Worm (Caenorhabditis elegans) whole organism, L1 larva: ENCODE measurements around the gene ttr-6.

Experiments used
- C04F5.9 ChIP-seq: sonication (generic microtip); optimal IDR thresholded peaks from 2 replicates; lab custom pipeline; 2016; ENCODE audit warnings: missing genetic modification characterization, missing compliant biosample characterization
- C16A3.4 ChIP-seq: fragments of 150-350 bp; optimal IDR thresholded peaks from 2 replicates; lab custom pipeline; 2014; ENCODE audit warnings: missing biosample characterization, missing genetic modification characterization
- F16B12.6 ChIP-seq: fragments of 150-350 bp; optimal IDR thresholded peaks from 2 replicates; lab custom pipeline; 2014; ENCODE audit warnings: missing biosample characterization, missing genetic modification characterization
- alr-1 ChIP-seq: fragments of 200-800 bp; sonication (Bioruptor generic); optimal IDR thresholded peaks from 2 replicates; lab custom pipeline; 2018; ENCODE audit warnings: borderline replicate concordance, mild to moderate bottlenecking, missing genetic modification characterization, missing compliant biosample characterization
- ama-1 ChIP-seq: fragments of 150-350 bp; optimal IDR thresholded peaks from 2 replicates; lab custom pipeline; 2014
- blmp-1 ChIP-seq: fragments of 150-350 bp; optimal IDR thresholded peaks from 2 replicates; lab custom pipeline; 2014; ENCODE audit warnings: missing biosample characterization, missing genetic modification characterization
- ceh-63 ChIP-seq: fragments of 200-800 bp; sonication (Bioruptor generic); optimal IDR thresholded peaks from 2 replicates; lab custom pipeline; 2018; ENCODE audit warnings: mild to moderate bottlenecking, missing genetic modification characterization, missing compliant biosample characterization
- ceh-88 ChIP-seq: fragments of 200-800 bp; sonication (Bioruptor generic); IDR thresholded peaks from 2 replicates; pipeline ENCODE4 v1.3.6; 2022; ENCODE audit warnings: missing genetic modification characterization, missing compliant biosample characterization
- dsc-1 ChIP-seq: sonication (generic microtip); optimal IDR thresholded peaks from 2 replicates; lab custom pipeline; 2016; ENCODE audit warnings: mild to moderate bottlenecking, missing genetic modification characterization, missing compliant biosample characterization
- efl-1 ChIP-seq, 4 experiments: fragments of 150-350 bp; optimal IDR thresholded peaks in 3 of 4; peaks in 1 of 4; 1 replicate in 1 of 4; 2 replicates in 3 of 4; lab custom pipeline; 2014; ENCODE audit warnings: missing biosample characterization in 2 of 4, missing genetic modification characterization in 2 of 4, missing genetic modification reagents in 2 of 4
- egl-27 ChIP-seq, 2 experiments: fragments of 150-350 bp in 1 of 2; sonication (generic microtip); optimal IDR thresholded peaks; 3 replicates each; lab custom pipeline; 2017 to 2018; ENCODE audit warnings: missing biosample characterization in 2 of 2, missing genetic modification characterization in 2 of 2, missing genetic modification reagents in 2 of 2
- elt-3 ChIP-seq, 6 experiments: fragments of 150-350 bp in 1 of 6; sonication (generic microtip); optimal IDR thresholded peaks; 2 replicates each; lab custom pipeline; 2017 to 2018; ENCODE audit warnings: missing biosample characterization in 6 of 6, missing genetic modification characterization in 6 of 6, inconsistent platforms in 1 of 6
- ets-5 ChIP-seq: fragments of 200-800 bp; sonication (Bioruptor generic); IDR thresholded peaks from 2 replicates; pipeline ENCODE4 v1.3.6; 2022; ENCODE audit warnings: missing genetic modification characterization, missing compliant biosample characterization
- fkh-10 ChIP-seq: sonication (generic microtip); optimal IDR thresholded peaks from 2 replicates; lab custom pipeline; 2017; ENCODE audit warnings: missing biosample characterization, missing genetic modification reagents, missing genetic modification characterization
- fkh-4 ChIP-seq: sonication (generic microtip); optimal IDR thresholded peaks from 2 replicates; lab custom pipeline; 2016; ENCODE audit warnings: missing compliant biosample characterization, missing genetic modification characterization, borderline replicate concordance
- hlh-17 ChIP-seq: fragments of 200-800 bp; sonication (Bioruptor generic); optimal IDR thresholded peaks from 2 replicates; lab custom pipeline; 2018; ENCODE audit warnings: missing genetic modification characterization, mild to moderate bottlenecking, missing compliant biosample characterization, moderate library complexity, borderline replicate concordance
- hlh-4 ChIP-seq: sonication (generic microtip); optimal IDR thresholded peaks from 2 replicates; lab custom pipeline; 2016; ENCODE audit warnings: mild to moderate bottlenecking, missing genetic modification characterization, missing compliant biosample characterization
- irx-1 ChIP-seq: sonication (generic microtip); optimal IDR thresholded peaks from 2 replicates; lab custom pipeline; 2016; ENCODE audit warnings: missing genetic modification characterization, missing compliant biosample characterization
- lin-13 ChIP-seq: fragments of 150-350 bp; optimal IDR thresholded peaks from 2 replicates; lab custom pipeline; 2014; ENCODE audit warnings: missing biosample characterization, missing genetic modification reagents, missing genetic modification characterization
- lin-14 ChIP-seq: fragments of 200-800 bp; sonication (Bioruptor generic); optimal IDR thresholded peaks from 2 replicates; lab custom pipeline; 2018; ENCODE audit warnings: mild to moderate bottlenecking, missing genetic modification characterization, moderate library complexity, missing compliant biosample characterization
- lin-15B ChIP-seq: fragments of 150-350 bp; sonication (generic microtip); optimal IDR thresholded peaks from 3 replicates; lab custom pipeline; 2014; ENCODE audit warnings: missing biosample characterization, missing genetic modification characterization
- lin-35 ChIP-seq, 2 experiments: fragments of 150-350 bp; optimal IDR thresholded peaks; 2 replicates each; lab custom pipeline; 2014; ENCODE audit warnings: missing biosample characterization in 2 of 2, missing genetic modification characterization in 2 of 2, missing genetic modification reagents in 2 of 2
- lin-39 ChIP-seq: fragments of 150-350 bp; optimal IDR thresholded peaks from 2 replicates; lab custom pipeline; 2014; ENCODE audit warnings: missing biosample characterization, missing genetic modification reagents, missing genetic modification characterization
- lir-3 ChIP-seq: sonication (generic microtip); optimal IDR thresholded peaks from 2 replicates; lab custom pipeline; 2016; ENCODE audit warnings: mild to moderate bottlenecking, missing genetic modification characterization, moderate library complexity, missing compliant biosample characterization; ENCODE audit not compliant: poor library complexity
- lsy-2 ChIP-seq, 2 experiments: fragments of 150-350 bp; optimal IDR thresholded peaks; 2 replicates each; lab custom pipeline; 2014; ENCODE audit warnings: missing biosample characterization in 2 of 2, missing genetic modification characterization in 2 of 2
- mab-9 ChIP-seq: fragments of 200-800 bp; sonication (Bioruptor generic); IDR thresholded peaks from 2 replicates; pipeline ENCODE4 v1.3.6; 2022; ENCODE audit warnings: missing genetic modification reagents, missing genetic modification characterization, missing compliant biosample characterization
- mep-1 ChIP-seq: fragments of 150-350 bp; optimal IDR thresholded peaks from 2 replicates; lab custom pipeline; 2014; ENCODE audit warnings: missing biosample characterization, missing genetic modification characterization
- nhr-11 ChIP-seq: fragments of 150-350 bp; optimal IDR thresholded peaks from 2 replicates; lab custom pipeline; 2014; ENCODE audit warnings: missing biosample characterization, missing genetic modification characterization
- nhr-12 ChIP-seq: sonication (generic microtip); optimal IDR thresholded peaks from 2 replicates; lab custom pipeline; 2017; ENCODE audit warnings: missing biosample characterization, missing genetic modification characterization
- nhr-19 ChIP-seq: fragments of 200-800 bp; sonication (Bioruptor generic); conservative IDR thresholded peaks from 2 replicates; pipeline ENCODE4 v1.3.6; 2022; ENCODE audit warnings: missing genetic modification characterization, missing compliant biosample characterization
- nhr-47 ChIP-seq: sonication (generic microtip); optimal IDR thresholded peaks from 2 replicates; lab custom pipeline; 2016; ENCODE audit warnings: mild to moderate bottlenecking, missing genetic modification characterization, moderate library complexity, missing compliant biosample characterization
- nhr-71 ChIP-seq: sonication (generic microtip); optimal IDR thresholded peaks from 2 replicates; lab custom pipeline; 2016; ENCODE audit warnings: mild to moderate bottlenecking, missing genetic modification characterization, moderate library complexity, missing compliant biosample characterization
- nhr-76 ChIP-seq: sonication (generic microtip); optimal IDR thresholded peaks from 2 replicates; lab custom pipeline; 2017; ENCODE audit warnings: missing biosample characterization, missing genetic modification characterization
- nhr-77 ChIP-seq: fragments of 150-350 bp; optimal IDR thresholded peaks from 2 replicates; lab custom pipeline; 2014; ENCODE audit warnings: missing biosample characterization, missing genetic modification characterization
- nhr-84 ChIP-seq: sonication (generic microtip); optimal IDR thresholded peaks from 2 replicates; lab custom pipeline; 2017; ENCODE audit warnings: missing biosample characterization, missing genetic modification characterization
- nhr-85 ChIP-seq: sonication (generic microtip); peaks from one replicate; lab custom pipeline; 2016; ENCODE audit warnings: missing genetic modification characterization, inconsistent platforms, missing compliant biosample characterization
- pax-3 ChIP-seq: fragments of 200-800 bp; sonication (Bioruptor generic); optimal IDR thresholded peaks from 2 replicates; lab custom pipeline; 2018; ENCODE audit warnings: mild to moderate bottlenecking, missing genetic modification characterization, moderate library complexity, missing compliant biosample characterization
- pqm-1 ChIP-seq: sonication (generic microtip); optimal IDR thresholded peaks from 3 replicates; lab custom pipeline; 2017; ENCODE audit warnings: missing biosample characterization, missing genetic modification characterization
- skn-1 ChIP-seq: fragments of 150-350 bp; optimal IDR thresholded peaks from 2 replicates; lab custom pipeline; 2014; ENCODE audit warnings: missing biosample characterization, missing genetic modification characterization
- sox-4 ChIP-seq: sonication (generic microtip); optimal IDR thresholded peaks from 2 replicates; lab custom pipeline; 2016; ENCODE audit warnings: missing genetic modification characterization, missing compliant biosample characterization
- sptf-1 ChIP-seq: fragments of 150-350 bp; optimal IDR thresholded peaks from 2 replicates; lab custom pipeline; 2014; ENCODE audit warnings: missing biosample characterization, missing genetic modification characterization
- swsn-7 ChIP-seq: sonication (generic microtip); optimal IDR thresholded peaks from 2 replicates; lab custom pipeline; 2016; ENCODE audit warnings: missing genetic modification characterization, missing compliant biosample characterization
- tbx-2 ChIP-seq: sonication (generic microtip); optimal IDR thresholded peaks from 2 replicates; lab custom pipeline; 2016; ENCODE audit warnings: missing genetic modification characterization, missing compliant biosample characterization
- tlp-1 ChIP-seq: fragments of 150-350 bp; optimal IDR thresholded peaks from 2 replicates; lab custom pipeline; 2014; ENCODE audit warnings: missing biosample characterization, missing genetic modification characterization
- unc-86 ChIP-seq: sonication (generic microtip); optimal IDR thresholded peaks from 2 replicates; lab custom pipeline; 2016; ENCODE audit warnings: missing genetic modification characterization, missing compliant biosample characterization
- vab-15 ChIP-seq: sonication (generic microtip); optimal IDR thresholded peaks from 2 replicates; lab custom pipeline; 2017; ENCODE audit warnings: missing genotype, mild to moderate bottlenecking, missing genetic modification characterization, missing compliant biosample characterization
- xbp-1 ChIP-seq: sonication (generic microtip); optimal IDR thresholded peaks from 2 replicates; lab custom pipeline; 2016; ENCODE audit warnings: missing genetic modification characterization, missing compliant biosample characterization
- zag-1 ChIP-seq: fragments of 150-350 bp; optimal IDR thresholded peaks from 2 replicates; lab custom pipeline; 2014; ENCODE audit warnings: missing biosample characterization, missing genetic modification characterization
- zip-4 ChIP-seq: fragments of 200-800 bp; sonication (Bioruptor generic); optimal IDR thresholded peaks from 2 replicates; lab custom pipeline; 2018; ENCODE audit warnings: mild to moderate bottlenecking, missing genetic modification characterization, moderate library complexity, missing compliant biosample characterization
- ztf-11 ChIP-seq, 2 experiments: sonication (generic microtip); optimal IDR thresholded peaks; 2 replicates each; lab custom pipeline; 2016 to 2017; ENCODE audit warnings: missing genetic modification characterization in 2 of 2, missing biosample characterization in 1 of 2, missing compliant biosample characterization in 1 of 2

The ttr-6 gene

DNA sequence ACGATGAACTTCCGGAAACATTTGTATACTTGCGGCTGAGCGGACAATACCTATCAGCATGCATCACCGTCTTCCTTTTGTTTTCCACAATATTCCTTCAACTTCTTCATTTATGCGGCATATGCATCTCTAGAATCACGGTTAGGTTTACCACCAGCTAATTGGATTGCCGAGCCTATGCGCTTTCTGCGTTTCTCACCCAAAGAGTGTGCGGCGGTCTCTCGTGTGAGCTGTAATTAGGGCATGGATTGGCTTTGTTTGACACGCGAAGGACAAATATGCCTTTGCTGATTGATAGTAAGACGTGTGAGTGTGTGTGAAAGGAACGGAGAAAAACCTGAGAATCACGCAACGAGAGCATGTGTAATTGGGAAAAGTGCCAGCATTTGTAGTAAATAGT is 16.6 kb upstream of the ttr-6 start:
- peak; percentile 55 for TF ChIP-seq lin-14 (GFP tag; lab: Kevin White, UChicago)
- TF ChIP-seq vab-15 (tag; lab: Kevin White, UChicago): no peak

DNA sequence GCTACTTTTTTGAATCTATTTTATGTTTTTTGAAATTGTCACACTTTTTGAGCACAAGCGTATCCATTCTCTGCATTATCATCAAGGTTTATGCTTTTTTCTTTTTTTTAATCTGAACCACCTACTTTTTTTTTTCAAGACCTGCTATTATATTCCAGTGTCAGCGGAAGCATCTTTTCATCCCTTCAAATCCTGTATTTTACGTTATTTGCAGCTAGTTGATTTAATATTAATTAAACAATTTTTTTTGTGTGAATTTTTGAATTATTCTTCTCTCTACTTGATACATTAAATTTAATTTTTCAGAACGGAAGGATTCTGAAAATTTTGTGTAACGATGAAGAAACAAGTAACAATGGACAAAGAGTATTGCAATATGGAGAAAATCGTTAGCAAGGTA is 12.8 kb upstream of the ttr-6 start, which contains the start of gene C25B8.8:
Gene C25B8.8 (plus strand): TSS at position 301 of the 400 bp plus-strand sequence.
- TF ChIP-seq zag-1 (tag; lab: Kevin White, UChicago) (no peak), nhr-71 (tag; lab: Kevin White, UChicago) (no peak), lin-39 (no peak), nhr-19 (GFP tag; lab: Robert Waterston, UW) (no peak), tbx-2 (tag; lab: Kevin White, UChicago) (no peak), tlp-1 (no peak), lin-14 (GFP tag; lab: Kevin White, UChicago) (no peak), egl-27 (tag; optimal IDR thresholded peaks at IDR 0.05; lab: Kevin White, UChicago) (no peak), F16B12.6 (tag; lab: Kevin White, UChicago) (no peak), ceh-88 (no peak), lin-15B (tag; lab: Kevin White, UChicago) (no peak), sptf-1 (no peak), skn-1 (no peak), alr-1 (tag; lab: Kevin White, UChicago) (no peak), nhr-47 (tag; lab: Kevin White, UChicago) (no peak), nhr-85 (tag; lab: Kevin White, UChicago) (no peak), ets-5 (GFP tag; lab: Robert Waterston, UW) (no peak), pqm-1 (tag; lab: Kevin White, UChicago) (no peak), lin-13 (GFP tag; lab: Kevin White, UChicago) (no peak), hlh-4 (tag; lab: Kevin White, UChicago) (no peak)

DNA sequence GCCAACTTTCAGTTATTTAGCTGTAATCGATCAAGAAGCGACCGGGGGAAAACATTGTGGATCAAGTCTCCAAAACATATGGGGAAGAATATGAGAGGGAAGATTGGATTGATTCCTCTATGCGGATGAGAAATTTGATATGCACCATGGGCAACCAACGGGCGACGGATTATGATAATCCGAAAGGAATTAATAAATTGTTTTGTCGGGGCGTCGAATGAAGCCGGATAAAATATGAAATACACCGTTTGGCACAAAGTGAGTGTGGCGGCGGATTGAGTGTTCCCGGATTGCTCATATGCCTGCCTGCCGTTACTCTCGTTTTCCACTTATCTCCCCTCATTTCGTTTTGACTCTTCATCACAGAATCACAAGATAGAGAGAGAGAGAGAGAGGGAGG is 12.3 kb upstream of the ttr-6 start:
- TF ChIP-seq pqm-1 (tag; lab: Kevin White, UChicago) (no peak), nhr-12 (tag; lab: Kevin White, UChicago) (no peak), nhr-71 (tag; lab: Kevin White, UChicago) (no peak), hlh-17 (GFP tag; lab: Kevin White, UChicago) (no peak), egl-27 (tag; optimal IDR thresholded peaks at IDR 0.05; lab: Kevin White, UChicago) (no peak), lin-35 (GFP tag; optimal IDR thresholded peaks at IDR 0.05; lab: Kevin White, UChicago) (no peak), mab-9 (no peak), unc-86 (tag; lab: Kevin White, UChicago) (no peak), C04F5.9 (tag; lab: Kevin White, UChicago) (no peak), hlh-4 (tag; lab: Kevin White, UChicago) (no peak), fkh-4 (tag; lab: Kevin White, UChicago) (no peak), ama-1 (lab: Kevin White, UChicago) (no peak), fkh-10 (GFP tag; lab: Kevin White, UChicago) (no peak), mep-1 (no peak), lsy-2 (tag; optimal IDR thresholded peaks at IDR 0.05; lab: Kevin White, UChicago) (no peak), efl-1 (optimal IDR thresholded peaks at IDR 0.05; lab: Kevin White, UChicago) (no peak), efl-1 (GFP tag; optimal IDR thresholded peaks at IDR 0.05 in 1 of 2; lab: Kevin White, UChicago) (peak in 1 of 2 experiments; percentile 51), C16A3.4 (tag; lab: Kevin White, UChicago) (no peak), ceh-63 (no peak), nhr-84 (no peak), zip-4 (GFP tag; lab: Kevin White, UChicago) (no peak), nhr-47 (tag; lab: Kevin White, UChicago) (peak; percentile 17), pax-3 (tag; lab: Kevin White, UChicago) (peak; percentile 18), sox-4 (tag; lab: Kevin White, UChicago) (no peak), elt-3 (tag; optimal IDR thresholded peaks at IDR 0.05; lab: Kevin White, UChicago) (no peak), swsn-7 (no peak), ets-5 (GFP tag; lab: Robert Waterston, UW) (no peak), nhr-11 (tag; lab: Kevin White, UChicago) (no peak), ztf-11 (tag; optimal IDR thresholded peaks at IDR 0.05; lab: Kevin White, UChicago) (no peak), xbp-1 (tag; lab: Kevin White, UChicago) (no peak), nhr-76 (tag; lab: Kevin White, UChicago) (no peak), lir-3 (tag; lab: Kevin White, UChicago) (no peak), nhr-77 (tag; lab: Kevin White, UChicago) (no peak), blmp-1 (tag; lab: Kevin White, UChicago) (no peak), dsc-1 (peak; percentile 84), irx-1 (tag; lab: Kevin White, UChicago) (no peak)
